Fruit fly (Drosophila melanogaster) whole organism, embryonic: Measurements from ENCODE around the gene Gycalpha99B.

ENCODE experiments used
- BEAF-32 ChIP-seq: fragments of 200-800 bp; sonication (Bioruptor generic); optimal IDR thresholded peaks from 3 replicates; lab custom pipeline; 2017; ENCODE audit warnings: missing biosample characterization, missing genetic modification characterization, mild to moderate bottlenecking, moderate library complexity, missing genetic modification reagents
- CG10431 ChIP-seq: fragments of 200-800 bp; sonication (Bioruptor generic); optimal IDR thresholded peaks from 3 replicates; lab custom pipeline; 2018; ENCODE audit warnings: missing biosample characterization, mild to moderate bottlenecking, missing genetic modification characterization
- CG11723 ChIP-seq: fragments of 200-800 bp; sonication (Bioruptor generic); optimal IDR thresholded peaks from 2 replicates; lab custom pipeline; 2017; ENCODE audit warnings: missing biosample characterization, mild to moderate bottlenecking, missing genetic modification characterization
- CG12071 ChIP-seq: fragments of 200-800 bp; sonication (Bioruptor generic); optimal IDR thresholded peaks from 3 replicates; lab custom pipeline; 2018; ENCODE audit warnings: missing biosample characterization, mild to moderate bottlenecking, missing genetic modification characterization
- CG13296 ChIP-seq: fragments of 200-800 bp; sonication (Bioruptor generic); optimal IDR thresholded peaks from 3 replicates; lab custom pipeline; 2018; ENCODE audit warnings: missing biosample characterization, mild to moderate bottlenecking, missing genetic modification characterization
- CG13894 ChIP-seq: fragments of 200-800 bp; sonication (Bioruptor generic); optimal IDR thresholded peaks from 3 replicates; lab custom pipeline; 2018; ENCODE audit warnings: missing biosample characterization, mild to moderate bottlenecking, missing genetic modification characterization, moderate library complexity
- CG14710 ChIP-seq: fragments of 200-800 bp; sonication (Bioruptor generic); optimal IDR thresholded peaks from 3 replicates; lab custom pipeline; 2019; ENCODE audit warnings: missing biosample characterization, mild to moderate bottlenecking, missing genetic modification characterization, moderate library complexity
- CG1647 ChIP-seq: fragments of 200-800 bp; sonication (Bioruptor generic); optimal IDR thresholded peaks from 3 replicates; lab custom pipeline; 2016; ENCODE audit warnings: missing biosample characterization, missing genetic modification characterization
- CG30431 ChIP-seq: fragments of 200-800 bp; sonication (Bioruptor generic); optimal IDR thresholded peaks from 2 replicates; lab custom pipeline; 2017; ENCODE audit warnings: missing biosample characterization, missing genetic modification characterization
- CG3407 ChIP-seq: fragments of 200-800 bp; sonication (Bioruptor generic); optimal IDR thresholded peaks from 2 replicates; lab custom pipeline; 2018; ENCODE audit warnings: missing biosample characterization, mild to moderate bottlenecking, missing genetic modification characterization
- CG5180 ChIP-seq: fragments of 200-800 bp; sonication (Bioruptor generic); optimal IDR thresholded peaks from 3 replicates; lab custom pipeline; 2017; ENCODE audit warnings: missing biosample characterization, missing genetic modification characterization, mild to moderate bottlenecking, moderate library complexity, missing genetic modification reagents
- CG6683 ChIP-seq: fragments of 200-800 bp; sonication (Bioruptor generic); optimal IDR thresholded peaks from 2 replicates; lab custom pipeline; 2017; ENCODE audit warnings: missing biosample characterization, mild to moderate bottlenecking, missing genetic modification characterization, missing genetic modification reagents
- CG7786 ChIP-seq: fragments of 200-800 bp; sonication (Bioruptor generic); optimal IDR thresholded peaks from 2 replicates; lab custom pipeline; 2016; ENCODE audit warnings: missing biosample characterization, missing genetic modification characterization
- CG7839 ChIP-seq: fragments of 200-800 bp; sonication (Bioruptor generic); optimal IDR thresholded peaks from 3 replicates; lab custom pipeline; 2018; ENCODE audit warnings: missing biosample characterization, mild to moderate bottlenecking, missing genetic modification characterization, moderate library complexity
- CG9609 ChIP-seq: fragments of 200-800 bp; sonication (Bioruptor generic); optimal IDR thresholded peaks from 3 replicates; lab custom pipeline; 2016; ENCODE audit warnings: missing biosample characterization, missing genetic modification characterization
- CkIIα-i1 ChIP-seq: fragments of 200-800 bp; sonication (Bioruptor generic); IDR thresholded peaks from 2 replicates; pipeline ENCODE4 v1.3.6; 2022; ENCODE audit warnings: missing biosample characterization, missing genetic modification characterization
- Dfd ChIP-seq, 2 experiments: fragments of >200 bp; optimal IDR thresholded peaks; 2 replicates each; lab custom pipeline; 2017; ENCODE audit warnings: missing biosample characterization in 2 of 2, missing genetic modification characterization in 2 of 2
- Drgx ChIP-seq: fragments of 200-800 bp; sonication (Bioruptor generic); IDR thresholded peaks from 2 replicates; pipeline ENCODE4 v1.3.6; 2022; ENCODE audit warnings: missing biosample characterization, missing genetic modification characterization
- Fer1 ChIP-seq: fragments of 200-800 bp; sonication (Bioruptor generic); optimal IDR thresholded peaks from 2 replicates; lab custom pipeline; 2017; ENCODE audit warnings: missing biosample characterization, mild to moderate bottlenecking, missing genetic modification characterization
- Hmr ChIP-seq: fragments of 200-800 bp; sonication (Bioruptor generic); optimal IDR thresholded peaks from 3 replicates; lab custom pipeline; 2017; ENCODE audit warnings: mild to moderate bottlenecking, missing biosample characterization, missing genetic modification reagents, missing genetic modification characterization
- Jarid2 ChIP-seq: fragments of 200-800 bp; sonication (Bioruptor generic); optimal IDR thresholded peaks from 3 replicates; lab custom pipeline; 2017; ENCODE audit warnings: mild to moderate bottlenecking, missing biosample characterization, missing genetic modification reagents, missing genetic modification characterization
- NC2β ChIP-seq: fragments of 200-800 bp; sonication (Bioruptor generic); optimal IDR thresholded peaks from 2 replicates; lab custom pipeline; 2016; ENCODE audit warnings: missing biosample characterization, missing genetic modification characterization
- Poxn ChIP-seq: fragments of 200-800 bp; sonication (Bioruptor generic); IDR thresholded peaks from 2 replicates; pipeline ENCODE4 v1.3.6; 2022; ENCODE audit warnings: missing biosample characterization, missing genetic modification characterization
- Sry-δ ChIP-seq: fragments of 200-800 bp; sonication (Bioruptor generic); optimal IDR thresholded peaks from 2 replicates; lab custom pipeline; 2016; ENCODE audit warnings: missing biosample characterization, missing genetic modification characterization
- Xbp1 ChIP-seq: fragments of 200-800 bp; sonication (Bioruptor generic); optimal IDR thresholded peaks from 3 replicates; lab custom pipeline; 2016; ENCODE audit warnings: missing biosample characterization, mild to moderate bottlenecking, missing genetic modification characterization
- YL-1 ChIP-seq: fragments of 200-800 bp; sonication (Bioruptor generic); optimal IDR thresholded peaks from 3 replicates; lab custom pipeline; 2017; ENCODE audit warnings: missing biosample characterization, mild to moderate bottlenecking, missing genetic modification characterization
- abd-A ChIP-seq: fragments of 200-800 bp; sonication (Bioruptor generic); optimal IDR thresholded peaks from 3 replicates; lab custom pipeline; 2019; ENCODE audit warnings: missing biosample characterization, mild to moderate bottlenecking, missing genetic modification characterization, moderate library complexity
- ac ChIP-seq: fragments of 200-800 bp; sonication (Bioruptor generic); optimal IDR thresholded peaks from 3 replicates; lab custom pipeline; 2017; ENCODE audit warnings: missing biosample characterization, mild to moderate bottlenecking, missing genetic modification characterization
- ash1 ChIP-seq: fragments of 200-800 bp; sonication (Bioruptor generic); optimal IDR thresholded peaks from 2 replicates; lab custom pipeline; 2018; ENCODE audit warnings: missing biosample characterization, mild to moderate bottlenecking, missing genetic modification characterization
- cad ChIP-seq: fragments of >200 bp; optimal IDR thresholded peaks from 2 replicates; lab custom pipeline; 2017; ENCODE audit warnings: missing biosample characterization, missing genetic modification characterization
- ftz-f1 ChIP-seq: fragments of 200-800 bp; sonication (Bioruptor generic); optimal IDR thresholded peaks from 2 replicates; lab custom pipeline; 2016; ENCODE audit warnings: missing biosample characterization, missing genetic modification characterization
- gem ChIP-seq: fragments of 200-800 bp; sonication (Bioruptor generic); optimal IDR thresholded peaks from 2 replicates; lab custom pipeline; 2019; ENCODE audit warnings: missing biosample characterization, mild to moderate bottlenecking, missing genetic modification characterization, moderate library complexity
- gfzf ChIP-seq: fragments of 200-800 bp; sonication (Bioruptor generic); optimal IDR thresholded peaks from 2 replicates; lab custom pipeline; 2016; ENCODE audit warnings: missing biosample characterization, mild to moderate bottlenecking, missing genetic modification characterization, moderate library complexity
- gsb-n ChIP-seq: fragments of 200-800 bp; sonication (Bioruptor generic); optimal IDR thresholded peaks from 3 replicates; lab custom pipeline; 2018; ENCODE audit warnings: missing biosample characterization, mild to moderate bottlenecking, missing genetic modification characterization
- her ChIP-seq: fragments of 200-800 bp; sonication (Bioruptor generic); optimal IDR thresholded peaks from 2 replicates; lab custom pipeline; 2016; ENCODE audit warnings: missing biosample characterization, missing genetic modification characterization
- insv ChIP-seq, 2 experiments: fragments of 200-800 bp; sonication (Bioruptor generic); optimal IDR thresholded peaks; 3 replicates each; lab custom pipeline; 2016 to 2018; ENCODE audit warnings: missing biosample characterization in 2 of 2, missing genetic modification characterization in 2 of 2
- kah ChIP-seq: fragments of 200-800 bp; sonication (Bioruptor generic); optimal IDR thresholded peaks from 2 replicates; lab custom pipeline; 2018; ENCODE audit warnings: missing biosample characterization, mild to moderate bottlenecking, missing genetic modification characterization
- kni ChIP-seq: fragments of 200-800 bp; sonication (Bioruptor generic); optimal IDR thresholded peaks from 3 replicates; lab custom pipeline; 2017; ENCODE audit warnings: mild to moderate bottlenecking, missing biosample characterization, missing genetic modification reagents, missing genetic modification characterization
- mirr ChIP-seq: fragments of 200-800 bp; sonication (Bioruptor generic); optimal IDR thresholded peaks from 3 replicates; lab custom pipeline; 2018; ENCODE audit warnings: missing biosample characterization, mild to moderate bottlenecking, missing genetic modification characterization
- nerfin-2 ChIP-seq: fragments of 200-800 bp; sonication (Bioruptor generic); IDR thresholded peaks from 2 replicates; pipeline ENCODE4 v1.3.6; 2022; ENCODE audit warnings: missing biosample characterization, missing genetic modification characterization; ENCODE audit not compliant: partially characterized antibody
- odd ChIP-seq: fragments of 200-800 bp; sonication (Bioruptor generic); optimal IDR thresholded peaks from 2 replicates; lab custom pipeline; 2017; ENCODE audit warnings: missing biosample characterization, mild to moderate bottlenecking, missing genetic modification characterization
- onecut ChIP-seq: fragments of 200-800 bp; sonication (Bioruptor generic); IDR thresholded peaks from 2 replicates; pipeline ENCODE4 v1.3.6; 2022; ENCODE audit warnings: missing biosample characterization, missing genetic modification characterization
- org-1 ChIP-seq: fragments of 200-800 bp; sonication (Bioruptor generic); optimal IDR thresholded peaks from 2 replicates; lab custom pipeline; 2017; ENCODE audit warnings: missing biosample characterization, missing genetic modification characterization
- pfk ChIP-seq: fragments of 200-800 bp; sonication (Bioruptor generic); optimal IDR thresholded peaks from 2 replicates; lab custom pipeline; 2018; ENCODE audit warnings: missing biosample characterization, mild to moderate bottlenecking, missing genetic modification characterization, moderate library complexity
- pho ChIP-seq: fragments of 200-800 bp; sonication (Bioruptor generic); optimal IDR thresholded peaks from 2 replicates; lab custom pipeline; 2016; ENCODE audit warnings: missing biosample characterization, missing genetic modification characterization
- prd ChIP-seq, 3 experiments: fragments of >200 bp in 2 of 3; fragments of 200-800 bp in 1 of 3; sonication (Bioruptor generic) in 1 of 3; optimal IDR thresholded peaks in 2 of 3; IDR thresholded peaks in 1 of 3; 2 replicates in 2 of 3; 3 replicates in 1 of 3; pipeline versions ENCODE4 v1.3.6 to Lab custom; 2017 to 2022; ENCODE audit warnings: missing biosample characterization in 1 of 3, missing genetic modification characterization in 1 of 3
- sens ChIP-seq: fragments of 200-800 bp; sonication (Bioruptor generic); peaks from one replicate; lab custom pipeline; 2016; ENCODE audit warnings: missing biosample characterization, missing genetic modification characterization
- tap ChIP-seq: fragments of 200-800 bp; optimal IDR thresholded peaks from 3 replicates; lab custom pipeline; 2019; ENCODE audit warnings: missing biosample characterization, mild to moderate bottlenecking, missing genetic modification characterization, moderate library complexity
- trem ChIP-seq: fragments of 200-800 bp; optimal IDR thresholded peaks from 3 replicates; lab custom pipeline; 2019; ENCODE audit warnings: missing biosample characterization, mild to moderate bottlenecking, missing genetic modification characterization, moderate library complexity

The Gycalpha99B gene

DNA sequence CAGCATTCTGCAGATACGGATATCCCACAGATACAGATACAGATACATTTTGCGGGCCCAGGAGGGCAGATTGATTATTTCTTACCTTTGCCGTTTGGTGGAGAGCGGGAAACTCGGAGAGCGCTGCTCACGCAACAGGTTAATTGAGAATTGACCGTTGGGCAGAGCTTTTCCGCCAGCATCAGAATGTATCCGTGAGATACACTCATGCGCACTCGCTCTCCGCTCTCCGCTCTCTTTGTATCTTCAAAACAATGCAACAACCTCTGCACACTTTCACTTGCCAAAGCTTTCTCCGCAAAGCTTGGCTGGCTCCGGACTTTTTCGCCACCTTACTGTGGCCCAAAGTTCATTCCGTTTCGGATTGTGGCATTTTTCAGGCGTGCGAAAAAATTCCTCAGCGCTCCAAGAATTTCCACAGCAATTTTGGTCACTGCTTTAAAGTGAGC, at the start of gene Gycalpha99B, which contains the start of gene CG7582 (continued):
- TF ChIP-seq NC2β (GFP tag; lab: Kevin White, UChicago) (no peak), abd-A (tag; lab: Kevin White, UChicago) (peak; percentile 24), kni (GFP tag; lab: Kevin White, UChicago) (peak; percentile 49), Hmr (GFP tag; lab: Kevin White, UChicago) (no peak), cad (GFP tag; lab: Kevin White, UChicago) (no peak), BEAF-32 (no peak), CG11723 (GFP tag; lab: Kevin White, UChicago) (no peak), CG7839 (tag; lab: Kevin White, UChicago) (no peak), kah (GFP tag; lab: Kevin White, UChicago) (peak; percentile 52), Poxn (GFP tag; lab: Robert Waterston, UW) (no peak), pfk (GFP tag; lab: Kevin White, UChicago) (no peak)

DNA sequence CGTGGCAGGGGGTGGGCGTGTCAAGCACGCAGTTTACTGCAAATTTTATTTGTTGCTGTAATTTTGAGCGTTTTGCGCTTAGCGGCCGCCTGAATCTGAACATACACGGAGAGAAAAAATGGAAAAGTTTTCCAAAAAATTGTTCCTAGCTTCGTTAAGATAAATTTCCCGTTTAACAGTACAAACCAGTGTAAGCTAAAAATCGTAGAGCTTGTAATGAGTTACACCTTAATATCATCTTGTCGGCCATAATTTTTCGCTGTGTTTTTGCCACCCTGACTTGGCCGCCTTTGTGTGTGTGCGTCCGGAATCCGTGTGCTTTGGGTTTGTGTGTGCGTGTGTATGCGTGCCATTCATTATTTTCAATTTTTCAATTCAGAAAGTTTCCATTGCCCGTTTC, 30.8 kb upstream of the Gycalpha99B start:
- TF ChIP-seq CG14710 (tag; lab: Kevin White, UChicago) = no peak
- TF ChIP-seq mirr (GFP tag; lab: Kevin White, UChicago) = no peak
- no peak for TF ChIP-seq ash1 (GFP tag; lab: Kevin White, UChicago)
- no peak for TF ChIP-seq trem (tag; lab: Kevin White, UChicago)
- no peak for TF ChIP-seq nerfin-2 (GFP tag; lab: Robert Waterston, UW)
- TF ChIP-seq CG6683 = no peak
- TF ChIP-seq Jarid2 (GFP tag; lab: Kevin White, UChicago) = no peak
- TF ChIP-seq CG12071 (GFP tag; lab: Kevin White, UChicago) = peak; percentile 44
- TF ChIP-seq CG10431 = no peak
- TF ChIP-seq gsb-n (tag; lab: Kevin White, UChicago) = no peak
- no peak for TF ChIP-seq gfzf (GFP tag; lab: Kevin White, UChicago)
- TF ChIP-seq pho = no peak
- TF ChIP-seq CkIIα-i1 (GFP tag; lab: Robert Waterston, UW) = no peak
- no peak for TF ChIP-seq CG1647
- TF ChIP-seq prd (optimal IDR thresholded peaks at IDR 0.05; lab: Kevin White, UChicago) = no peak
- TF ChIP-seq prd (GFP tag; IDR thresholded peaks at IDR 0.05; lab: Robert Waterston, UW) = peak; percentile 51; the same call in 2 of the 3 replicates
- no peak for TF ChIP-seq CG3407 (GFP tag; lab: Kevin White, UChicago)
- no peak for TF ChIP-seq ftz-f1 (GFP tag; lab: Kevin White, UChicago)
- TF ChIP-seq Drgx (GFP tag; lab: Robert Waterston, UW) = no peak
- peak; percentile 9 for TF ChIP-seq sens
- no peak for TF ChIP-seq insv (GFP tag; optimal IDR thresholded peaks at IDR 0.05; lab: Kevin White, UChicago)
- no peak for TF ChIP-seq CG5180 (GFP tag; lab: Kevin White, UChicago)
- TF ChIP-seq tap (tag; lab: Kevin White, UChicago) = peak; percentile 23
- peak; percentile 74 for TF ChIP-seq Fer1 (GFP tag; lab: Kevin White, UChicago)
- TF ChIP-seq YL-1 (GFP tag; lab: Kevin White, UChicago) = no peak
- TF ChIP-seq CG13296 (GFP tag; lab: Kevin White, UChicago) = peak; percentile 35
- TF ChIP-seq CG7786 = no peak
- no peak for TF ChIP-seq Sry-δ (GFP tag; lab: Kevin White, UChicago)
- TF ChIP-seq gem (tag; lab: Kevin White, UChicago) = peak; percentile 52
- TF ChIP-seq odd = peak; percentile 17
- TF ChIP-seq ac (GFP tag; lab: Kevin White, UChicago) = no peak
- TF ChIP-seq Dfd (GFP tag; optimal IDR thresholded peaks at IDR 0.05; lab: Kevin White, UChicago) = no peak
- TF ChIP-seq her (GFP tag; lab: Kevin White, UChicago) = no peak
- TF ChIP-seq org-1 = peak; percentile 20
- 0 out of 2 replicates have a peak, but pooled peaks have one; percentile 6 for TF ChIP-seq onecut (GFP tag; lab: Robert Waterston, UW)
- no peak for TF ChIP-seq CG9609 (GFP tag; lab: Kevin White, UChicago)
- TF ChIP-seq Xbp1 = peak; percentile 54
- no peak for TF ChIP-seq CG30431
- TF ChIP-seq CG13894 = no peak
